Worm (Caenorhabditis elegans) whole organism, early embryonic: Measurements from ENCODE around the gene unc-52.

ENCODE experiments used
- B0310.2 ChIP-seq: sonication (generic microtip); optimal IDR thresholded peaks from 2 replicates; lab custom pipeline; 2016; ENCODE audit warnings: mild to moderate bottlenecking, missing genetic modification characterization, missing compliant biosample characterization
- pes-1 ChIP-seq: fragments of 200-800 bp; sonication (Bioruptor generic); IDR thresholded peaks from 2 replicates; pipeline ENCODE4 v1.3.6; 2022; ENCODE audit warnings: missing genetic modification reagents, missing genetic modification characterization, missing compliant biosample characterization
- sea-1 ChIP-seq: fragments of 200-800 bp; sonication (Bioruptor generic); conservative IDR thresholded peaks from 2 replicates; pipeline ENCODE4 v1.3.6; 2022; ENCODE audit warnings: missing genetic modification characterization, missing compliant biosample characterization

ce11 chrII:14704204-14704603 lies 19.9 kb upstream of the unc-52 start:
- TF ChIP-seq sea-1 (GFP tag; lab: Robert Waterston, UW) (no peak), B0310.2 (no peak), pes-1 (no peak)
